Fruit fly (Drosophila melanogaster): ENCODE measurements around the gene eIF2D.
A peak's percentile ranks its signal among the peaks of the same experiment; 100 is the strongest.

eIF2D gene

dm6 chr3R:29148072-29148471, 3.5 kb downstream of the eIF2D start, which contains the start of the genes CG11882 and Pglym78 (continued):
- TF ChIP-seq Aef1 (GFP tag; IDR thresholded peaks at IDR 0.05) (peak; percentile 21; the same call in 1 of the 3 replicates), CG2120 (GFP tag; optimal IDR thresholded peaks at IDR 0.05) (peak; percentile 72), HLHmδ (GFP tag; optimal IDR thresholded peaks at IDR 0.05) (peak; percentile 24), gem (tag; optimal IDR thresholded peaks at IDR 0.05) (no peak), jumu (GFP tag; optimal IDR thresholded peaks at IDR 0.05) (peak; percentile 70), B-H1 (GFP tag; IDR thresholded peaks at IDR 0.05) (no peak), tap (tag; optimal IDR thresholded peaks at IDR 0.05) (no peak), CG14050 (GFP tag; IDR thresholded peaks at IDR 0.05) (no peak), CG9437 (GFP tag; optimal IDR thresholded peaks at IDR 0.05) (no peak), CG4404 (GFP tag; IDR thresholded peaks at IDR 0.05) (no peak), Sry-δ (GFP tag; optimal IDR thresholded peaks at IDR 0.05) (peak; percentile 89), CG6654 (GFP tag; optimal IDR thresholded peaks at IDR 0.05) (no peak), tio (GFP tag; optimal IDR thresholded peaks at IDR 0.05) (no peak), Mrtf (GFP tag; IDR thresholded peaks at IDR 0.05) (no peak), dan (GFP tag; IDR thresholded peaks at IDR 0.05) (no peak), wor (GFP tag; IDR thresholded peaks at IDR 0.05) (no peak), gro (GFP tag; optimal IDR thresholded peaks at IDR 0.05) (peak; percentile 55), tna (GFP tag; IDR thresholded peaks at IDR 0.05; ENCODE audit: partially characterized antibody) (peak; percentile 37; the same call in 1 of the 2 replicates), esg (GFP tag; conservative IDR thresholded peaks at IDR 0.05) (no peak), CG5180 (GFP tag; optimal IDR thresholded peaks at IDR 0.05) (no peak), pzg (GFP tag; optimal IDR thresholded peaks at IDR 0.05) (peak; percentile 98), chinmo (GFP tag; IDR thresholded peaks at IDR 0.05; ENCODE audit: partially characterized antibody) (peak; percentile 93), CG18764 (GFP tag; optimal IDR thresholded peaks at IDR 0.05) (peak; percentile 25), CG30403 (GFP tag; optimal IDR thresholded peaks at IDR 0.05) (peak; percentile 50), Sin3A (optimal IDR thresholded peaks at IDR 0.05) (peak; percentile 66), CG8944 (GFP tag; optimal IDR thresholded peaks at IDR 0.05) (no peak), zf30C (GFP tag; optimal IDR thresholded peaks at IDR 0.05) (no peak), HmgD (GFP tag; optimal IDR thresholded peaks at IDR 0.05) (peak; percentile 80), Lhr (GFP tag; optimal IDR thresholded peaks at IDR 0.05) (peak; percentile 89), MTF-1 (GFP tag; optimal IDR thresholded peaks at IDR 0.05; ENCODE audit: borderline replicate concordance) (peak; percentile 45), CG12071 (GFP tag; optimal IDR thresholded peaks at IDR 0.05) (no peak), CG6683 (GFP tag; optimal IDR thresholded peaks at IDR 0.05) (no peak), Rfx (GFP tag; IDR thresholded peaks at IDR 0.05) (peak; percentile 75), sc (optimal IDR thresholded peaks at IDR 0.05) (no peak), sc (GFP tag; optimal IDR thresholded peaks at IDR 0.05) (no peak), CG6254 (GFP tag; optimal IDR thresholded peaks at IDR 0.05) (no peak), sug (tag; optimal IDR thresholded peaks at IDR 0.05) (peak; percentile 73), repo (GFP tag; optimal IDR thresholded peaks at IDR 0.05) (no peak), CG13287 (GFP tag; IDR thresholded peaks at IDR 0.05; ENCODE audit: partially characterized antibody) (peak; percentile 78), CG2678 (tag; optimal IDR thresholded peaks at IDR 0.05) (no peak), CG31224 (GFP tag; IDR thresholded peaks at IDR 0.05) (no peak), MBD-R2 (GFP tag; IDR thresholded peaks at IDR 0.05) (peak; percentile 95), CG7987 (GFP tag; optimal IDR thresholded peaks at IDR 0.05) (peak; percentile 75), CG6272 (GFP tag; IDR thresholded peaks at IDR 0.05) (peak; percentile 41; the same call in 1 of the 2 replicates), tup (GFP tag; optimal IDR thresholded peaks at IDR 0.05) (no peak), CG1647 (GFP tag; optimal IDR thresholded peaks at IDR 0.05) (peak; percentile 36), Xbp1 (GFP tag; optimal IDR thresholded peaks at IDR 0.05) (peak; percentile 52), HmgZ (tag; optimal IDR thresholded peaks at IDR 0.05) (peak; percentile 89), Fer3 (tag; optimal IDR thresholded peaks at IDR 0.05) (peak; percentile 18), CG4328 (GFP tag; optimal IDR thresholded peaks at IDR 0.05) (no peak), CG14441 (GFP tag; IDR thresholded peaks at IDR 0.05) (no peak), CG12942 (GFP tag; optimal IDR thresholded peaks at IDR 0.05) (peak; percentile 37)

Data from whole organism, embryonic.